Worm (Caenorhabditis elegans) whole organism, L3 larva: ENCODE data around the gene Y55F3BR.6.

Source experiments
- R02D3.7 ChIP-seq: fragments of 150-350 bp; optimal IDR thresholded peaks from 2 replicates; lab custom pipeline; 2014; ENCODE audit warnings: missing biosample characterization, missing genetic modification characterization
- ZK546.5 ChIP-seq: sonication (generic microtip); optimal IDR thresholded peaks from 2 replicates; lab custom pipeline; 2017; ENCODE audit warnings: missing biosample characterization, missing genetic modification characterization
- ama-1 ChIP-seq: fragments of 150-350 bp; optimal IDR thresholded peaks from 2 replicates; lab custom pipeline; 2018
- ceh-28 ChIP-seq: fragments of 150-350 bp; optimal IDR thresholded peaks from 2 replicates; lab custom pipeline; 2014; ENCODE audit warnings: missing biosample characterization, missing genetic modification reagents, missing genetic modification characterization
- ceh-82 ChIP-seq: fragments of 150-350 bp; optimal IDR thresholded peaks from 2 replicates; lab custom pipeline; 2014; ENCODE audit warnings: missing biosample characterization, missing genetic modification characterization
- daf-12 ChIP-seq: fragments of 150-350 bp; optimal IDR thresholded peaks from 2 replicates; lab custom pipeline; 2014; ENCODE audit warnings: missing biosample characterization, missing genetic modification reagents, missing genetic modification characterization
- elt-1 ChIP-seq: fragments of 150-350 bp; optimal IDR thresholded peaks from 2 replicates; lab custom pipeline; 2014; ENCODE audit warnings: missing biosample characterization, missing genetic modification characterization
- elt-2 ChIP-seq: sonication (generic microtip); optimal IDR thresholded peaks from 2 replicates; lab custom pipeline; 2016; ENCODE audit warnings: missing genetic modification reagents, mild to moderate bottlenecking, missing genetic modification characterization, missing compliant biosample characterization
- elt-3 ChIP-seq, 3 experiments: fragments of 150-350 bp in 1 of 3; sonication (generic microtip) in 2 of 3; optimal IDR thresholded peaks; 2 replicates in 2 of 3; 4 replicates in 1 of 3; lab custom pipeline; 2014 to 2017; ENCODE audit warnings: missing biosample characterization in 3 of 3, missing genetic modification characterization in 3 of 3
- eor-1 ChIP-seq, 2 experiments: fragments of 150-350 bp; optimal IDR thresholded peaks; 2 replicates each; lab custom pipeline; 2014 to 2018; ENCODE audit warnings: missing biosample characterization in 2 of 2, missing genetic modification characterization in 2 of 2
- fos-1 ChIP-seq: fragments of 150-350 bp; optimal IDR thresholded peaks from 2 replicates; lab custom pipeline; 2014; ENCODE audit warnings: missing biosample characterization, missing genetic modification characterization
- hmg-11 ChIP-seq: sonication (generic microtip); optimal IDR thresholded peaks from 2 replicates; lab custom pipeline; 2016; ENCODE audit warnings: missing genetic modification characterization, missing compliant biosample characterization
- jun-1 ChIP-seq: fragments of 150-350 bp; optimal IDR thresholded peaks from 2 replicates; lab custom pipeline; 2014; ENCODE audit warnings: missing biosample characterization, missing genetic modification reagents, missing genetic modification characterization
- lin-15B ChIP-seq: fragments of 150-350 bp; optimal IDR thresholded peaks from 2 replicates; lab custom pipeline; 2014; ENCODE audit warnings: missing biosample characterization, missing genetic modification characterization
- lin-39 ChIP-seq: fragments of 150-350 bp; optimal IDR thresholded peaks from 2 replicates; lab custom pipeline; 2018; ENCODE audit warnings: missing biosample characterization, missing genetic modification reagents, missing genetic modification characterization
- lsy-12 ChIP-seq: sonication (generic microtip); optimal IDR thresholded peaks from 2 replicates; lab custom pipeline; 2016; ENCODE audit warnings: mild to moderate bottlenecking, missing genetic modification characterization, missing compliant biosample characterization
- nfya-1 ChIP-seq: sonication (generic microtip); optimal IDR thresholded peaks from 2 replicates; lab custom pipeline; 2017; ENCODE audit warnings: missing genetic modification characterization, mild to moderate bottlenecking, missing compliant biosample characterization, antibody characterized with exemption, moderate library complexity; ENCODE audit not compliant: insufficient read depth
- nhr-11 ChIP-seq: fragments of 150-350 bp; optimal IDR thresholded peaks from 2 replicates; lab custom pipeline; 2014; ENCODE audit warnings: missing biosample characterization, missing genetic modification characterization
- nhr-12 ChIP-seq: fragments of 150-350 bp; optimal IDR thresholded peaks from 2 replicates; lab custom pipeline; 2014; ENCODE audit warnings: missing biosample characterization, missing genetic modification characterization
- nhr-23 ChIP-seq: fragments of 150-350 bp; optimal IDR thresholded peaks from 2 replicates; lab custom pipeline; 2014; ENCODE audit warnings: missing biosample characterization, missing genetic modification reagents, missing genetic modification characterization
- nhr-237 ChIP-seq: fragments of 150-350 bp; optimal IDR thresholded peaks from 2 replicates; lab custom pipeline; 2014; ENCODE audit warnings: missing biosample characterization, missing genetic modification characterization
- nhr-25 ChIP-seq: sonication (generic microtip); optimal IDR thresholded peaks from 2 replicates; lab custom pipeline; 2017; ENCODE audit warnings: missing biosample characterization, missing genetic modification characterization
- nhr-28 ChIP-seq: fragments of 150-350 bp; optimal IDR thresholded peaks from 2 replicates; lab custom pipeline; 2014; ENCODE audit warnings: missing biosample characterization, missing genetic modification characterization
- nhr-67 ChIP-seq: fragments of 150-350 bp; optimal IDR thresholded peaks from 2 replicates; lab custom pipeline; 2014; ENCODE audit warnings: missing biosample characterization, missing genetic modification characterization
- nhr-76 ChIP-seq: fragments of 150-350 bp; sonication (generic microtip); optimal IDR thresholded peaks from 5 replicates; lab custom pipeline; 2014; ENCODE audit warnings: missing biosample characterization, missing genetic modification characterization
- pha-4 ChIP-seq: fragments of 150-350 bp; optimal IDR thresholded peaks from 2 replicates; lab custom pipeline; 2014; ENCODE audit warnings: missing biosample characterization, missing genetic modification reagents, missing genetic modification characterization
- pqm-1 ChIP-seq: fragments of 150-350 bp; optimal IDR thresholded peaks from 2 replicates; lab custom pipeline; 2017; ENCODE audit warnings: missing biosample characterization, missing genetic modification characterization, inconsistent platforms
- sea-2 ChIP-seq: fragments of 150-350 bp; sonication (generic microtip); optimal IDR thresholded peaks from 4 replicates; lab custom pipeline; 2014; ENCODE audit warnings: missing biosample characterization, missing genetic modification reagents, missing genetic modification characterization
- skn-1 ChIP-seq: fragments of 150-350 bp; optimal IDR thresholded peaks from 2 replicates; lab custom pipeline; 2014; ENCODE audit warnings: missing biosample characterization, missing genetic modification characterization
- snpc-4 ChIP-seq: fragments of 150-350 bp; optimal IDR thresholded peaks from 2 replicates; lab custom pipeline; 2014; ENCODE audit warnings: missing biosample characterization, missing genetic modification characterization
- tbx-2 ChIP-seq: sonication (generic microtip); optimal IDR thresholded peaks from 2 replicates; lab custom pipeline; 2016; ENCODE audit warnings: mild to moderate bottlenecking, missing genetic modification characterization, missing compliant biosample characterization
- unc-39 ChIP-seq: sonication (generic microtip); optimal IDR thresholded peaks from 4 replicates; lab custom pipeline; 2017; ENCODE audit warnings: missing biosample characterization, missing genetic modification characterization
- unc-62 ChIP-seq: fragments of 150-350 bp; sonication (generic microtip); optimal IDR thresholded peaks from 4 replicates; lab custom pipeline; 2014; ENCODE audit warnings: missing biosample characterization, missing genetic modification reagents, missing genetic modification characterization
- zag-1 ChIP-seq: fragments of 150-350 bp; optimal IDR thresholded peaks from 2 replicates; lab custom pipeline; 2014; ENCODE audit warnings: missing biosample characterization, missing genetic modification characterization
- ztf-4 ChIP-seq: fragments of 150-350 bp; optimal IDR thresholded peaks from 2 replicates; lab custom pipeline; 2014; ENCODE audit warnings: missing biosample characterization, missing genetic modification characterization

Gene Y55F3BR.6

ce11 chrIV:796521-797073 lies 45.3 kb downstream of the Y55F3BR.6 start, which contains the start of the genes F56B3.11 and ech-5:
Gene F56B3.11 (minus strand): TSS chrIV:796571.
Gene ech-5 (plus strand): TSS chrIV:797023.
- TF ChIP-seq skn-1 (tag; lab: Kevin White, UChicago) (peak; percentile 61), elt-2 (tag; lab: Kevin White, UChicago) (peak; percentile 41), snpc-4 (peak; percentile 2), tbx-2 (tag; lab: Kevin White, UChicago) (no peak), eor-1 (tag; optimal IDR thresholded peaks at IDR 0.05; lab: Kevin White, UChicago) (peak in 1 of 2 experiments; percentile 10), lsy-12 (tag; lab: Kevin White, UChicago) (peak; percentile 75), lin-15B (tag; lab: Kevin White, UChicago) (peak; percentile 92), elt-1 (tag; lab: Kevin White, UChicago) (peak; percentile 81), nhr-12 (no peak), sea-2 (no peak), nhr-25 (no peak), pha-4 (tag; lab: Kevin White, UChicago) (peak; percentile 74), nhr-23 (tag; lab: Kevin White, UChicago) (peak; percentile 73), nfya-1 (tag; lab: Kevin White, UChicago) (peak; percentile 28), pqm-1 (peak; percentile 20), hmg-11 (tag; lab: Kevin White, UChicago) (peak; percentile 75)

ce11 chrIV:795383-795872 lies 46.5 kb downstream of the Y55F3BR.6 start, which contains the start of gene skr-18:
Gene skr-18 (minus strand): TSS chrIV:795433.
- TF ChIP-seq ztf-4 (tag; lab: Kevin White, UChicago) = no peak

- TF ChIP-seq nfya-1 (tag; lab: Kevin White, UChicago) (no peak), unc-39 (tag; lab: Kevin White, UChicago) (no peak), nhr-28 (tag; lab: Kevin White, UChicago) (no peak), ceh-28 (tag; lab: Kevin White, UChicago) (no peak), nhr-76 (no peak), daf-12 (tag; lab: Kevin White, UChicago) (no peak), R02D3.7 (tag; lab: Kevin White, UChicago) (no peak), lsy-12 (tag; lab: Kevin White, UChicago) (no peak)
Observed at ce11 chrIV:794275-794674, 47.7 kb downstream of the Y55F3BR.6 start, which contains the start of gene F56B3.4. Gene F56B3.4 (minus strand): TSS chrIV:794275.

- no peak for TF ChIP-seq ama-1 (lab: Kevin White, UChicago)
- no peak for TF ChIP-seq eor-1 (tag; optimal IDR thresholded peaks at IDR 0.05; lab: Kevin White, UChicago)
- TF ChIP-seq ZK546.5 (tag; lab: Kevin White, UChicago) = no peak
- no peak for TF ChIP-seq nhr-11 (tag; lab: Kevin White, UChicago)
- no peak for TF ChIP-seq snpc-4
- TF ChIP-seq jun-1 (tag; lab: Kevin White, UChicago) = no peak
- no peak for TF ChIP-seq zag-1 (tag; lab: Kevin White, UChicago)
- TF ChIP-seq ceh-82 (tag; lab: Kevin White, UChicago) = no peak
- no peak for TF ChIP-seq lin-39 (tag; lab: Kevin White, UChicago)
- no peak for TF ChIP-seq fos-1 (tag; lab: Kevin White, UChicago)
- no peak for TF ChIP-seq nhr-25
- no peak for TF ChIP-seq nfya-1 (tag; lab: Kevin White, UChicago)
- TF ChIP-seq nhr-67 = no peak
- TF ChIP-seq nhr-237 (tag; lab: Kevin White, UChicago) = no peak
- TF ChIP-seq daf-12 (tag; lab: Kevin White, UChicago) = no peak
- no peak for TF ChIP-seq unc-39 (tag; lab: Kevin White, UChicago)
- no peak for TF ChIP-seq elt-3 (tag; optimal IDR thresholded peaks at IDR 0.05; lab: Kevin White, UChicago)
- TF ChIP-seq unc-62 (GFP tag; lab: Kevin White, UChicago) = no peak
Observed at ce11 chrIV:787755-788154, 54.2 kb downstream of the Y55F3BR.6 start, which contains the start of gene F56B3.6. Gene F56B3.6 (plus strand): TSS chrIV:788055.
